Fruit fly (Drosophila melanogaster) whole organism, wandering third instar larva: ENCODE data around the gene CG2839.
A peak's percentile ranks its signal among the peaks of the same experiment; 100 is the strongest.

Source experiments
- Abd-B ChIP-seq: fragments of >200 bp; optimal IDR thresholded peaks from 2 replicates; lab custom pipeline; 2017; ENCODE audit warnings: missing biosample characterization, missing genetic modification characterization
- CG32264 ChIP-seq: fragments of 200-800 bp; sonication (Bioruptor generic); optimal IDR thresholded peaks from 2 replicates; lab custom pipeline; 2016; ENCODE audit warnings: missing biosample characterization, missing genetic modification characterization
- CG9705 ChIP-seq: fragments of 200-800 bp; sonication (Bioruptor generic); optimal IDR thresholded peaks from 2 replicates; lab custom pipeline; 2018; ENCODE audit warnings: missing biosample characterization, mild to moderate bottlenecking, missing genetic modification characterization
- CrebA ChIP-seq: fragments of 200-800 bp; sonication (Bioruptor generic); optimal IDR thresholded peaks from 2 replicates; lab custom pipeline; 2016; ENCODE audit warnings: missing biosample characterization, mild to moderate bottlenecking, missing genetic modification characterization, borderline replicate concordance
- Dfd ChIP-seq: fragments of >200 bp; optimal IDR thresholded peaks from 2 replicates; lab custom pipeline; 2017; ENCODE audit warnings: missing biosample characterization, missing genetic modification characterization
- Dif ChIP-seq: fragments of 200-275, 200-300 bp; sonication (Bioruptor generic); optimal IDR thresholded peaks from 2 replicates; lab custom pipeline; 2018; ENCODE audit warnings: missing biosample characterization, missing genetic modification characterization; ENCODE audit not compliant: partially characterized antibody
- GATAd ChIP-seq: sonication (Bioruptor generic); optimal IDR thresholded peaks from 2 replicates; lab custom pipeline; 2016; ENCODE audit warnings: missing biosample characterization, missing genetic modification characterization
- HLH106 ChIP-seq: fragments of 200-800 bp; optimal IDR thresholded peaks from 3 replicates; lab custom pipeline; 2019; ENCODE audit warnings: missing biosample characterization, mild to moderate bottlenecking, missing genetic modification characterization, moderate library complexity
- Hr78 ChIP-seq: fragments of >200 bp; optimal IDR thresholded peaks from 2 replicates; lab custom pipeline; 2017; ENCODE audit warnings: missing biosample characterization, missing genetic modification characterization
- Hr83 ChIP-seq: fragments of 200-300 bp; sonication (Bioruptor generic); optimal IDR thresholded peaks from 2 replicates; lab custom pipeline; 2016; ENCODE audit warnings: missing biosample characterization, mild to moderate bottlenecking, missing genetic modification characterization, moderate library complexity; ENCODE audit not compliant: poor library complexity, severe bottlenecking
- Jra ChIP-seq: sonication (Bioruptor generic); optimal IDR thresholded peaks from 2 replicates; lab custom pipeline; 2016; ENCODE audit warnings: missing biosample characterization, missing genetic modification characterization
- Mio ChIP-seq: sonication (Bioruptor generic); optimal IDR thresholded peaks from 2 replicates; lab custom pipeline; 2016; ENCODE audit warnings: missing biosample characterization, missing genetic modification characterization
- Myc ChIP-seq: fragments of >200 bp; optimal IDR thresholded peaks from 2 replicates; lab custom pipeline; 2017
- N ChIP-seq: fragments of >200 bp; optimal IDR thresholded peaks from 2 replicates; lab custom pipeline; 2018; ENCODE audit warnings: missing biosample characterization, missing external identifiers, missing genetic modification characterization
- OdsH ChIP-seq: fragments of 200-800 bp; sonication (Bioruptor generic); optimal IDR thresholded peaks from 2 replicates; lab custom pipeline; 2016; ENCODE audit warnings: missing biosample characterization, mild to moderate bottlenecking, missing genetic modification characterization
- Vsx2 ChIP-seq: fragments of 200-300, 225-300 bp; sonication (Bioruptor generic); optimal IDR thresholded peaks from 2 replicates; lab custom pipeline; 2018; ENCODE audit warnings: missing biosample characterization, missing genetic modification characterization; ENCODE audit not compliant: partially characterized antibody
- br ChIP-seq: fragments of 200-800 bp; sonication (Bioruptor generic); optimal IDR thresholded peaks from 2 replicates; lab custom pipeline; 2016; ENCODE audit warnings: missing biosample characterization, missing genetic modification characterization
- brk ChIP-seq: fragments of 200-800 bp; sonication (Bioruptor generic); optimal IDR thresholded peaks from 2 replicates; lab custom pipeline; 2016; ENCODE audit warnings: missing biosample characterization, mild to moderate bottlenecking, missing genetic modification characterization
- dmrt93B ChIP-seq: fragments of 200-800 bp; sonication (Bioruptor generic); optimal IDR thresholded peaks from 2 replicates; lab custom pipeline; 2018; ENCODE audit warnings: missing biosample characterization, mild to moderate bottlenecking, missing genetic modification characterization
- dsf ChIP-seq: sonication (Bioruptor generic); optimal IDR thresholded peaks from 2 replicates; lab custom pipeline; 2016; ENCODE audit warnings: missing biosample characterization, missing genetic modification characterization, borderline replicate concordance
- ey ChIP-seq: fragments of 200-800 bp; sonication (Bioruptor generic); optimal IDR thresholded peaks from 2 replicates; lab custom pipeline; 2016; ENCODE audit warnings: missing biosample characterization, missing genetic modification characterization
- foxo ChIP-seq, 2 experiments: fragments of 200-800 bp; sonication (Bioruptor generic); optimal IDR thresholded peaks; 2 replicates in 1 of 2; 3 replicates in 1 of 2; lab custom pipeline; 2016 to 2017; ENCODE audit warnings: missing biosample characterization in 2 of 2, missing genetic modification characterization in 2 of 2
- jim ChIP-seq: fragments of 175-275, 200-325 bp; sonication (Bioruptor generic); optimal IDR thresholded peaks from 2 replicates; lab custom pipeline; 2016; ENCODE audit warnings: missing biosample characterization, mild to moderate bottlenecking, missing genetic modification characterization
- pan ChIP-seq: fragments of >200 bp; optimal IDR thresholded peaks from 2 replicates; lab custom pipeline; 2017
- psq ChIP-seq: fragments of 200-800 bp; sonication (Bioruptor generic); optimal IDR thresholded peaks from 3 replicates; lab custom pipeline; 2017; ENCODE audit warnings: missing biosample characterization, mild to moderate bottlenecking, missing genetic modification characterization, moderate library complexity
- rgr ChIP-seq: fragments of 200-800 bp; sonication (Bioruptor generic); optimal IDR thresholded peaks from 3 replicates; lab custom pipeline; 2016; ENCODE audit warnings: missing biosample characterization, mild to moderate bottlenecking, missing genetic modification characterization
- sage ChIP-seq: fragments of 200-800 bp; sonication (Bioruptor generic); optimal IDR thresholded peaks from 2 replicates; lab custom pipeline; 2016; ENCODE audit warnings: missing biosample characterization, mild to moderate bottlenecking, missing genetic modification characterization
- sv ChIP-seq: fragments of 200-800 bp; sonication (Bioruptor generic); optimal IDR thresholded peaks from 3 replicates; lab custom pipeline; 2016; ENCODE audit warnings: missing biosample characterization, missing genetic modification characterization
- tai ChIP-seq: sonication (Bioruptor generic); optimal IDR thresholded peaks from 2 replicates; lab custom pipeline; 2016; ENCODE audit warnings: missing biosample characterization, missing genetic modification characterization
- usp ChIP-seq: fragments of >200 bp; optimal IDR thresholded peaks from 2 replicates; lab custom pipeline; 2017; ENCODE audit warnings: missing biosample characterization, missing genetic modification characterization
- woc ChIP-seq: sonication (Bioruptor generic); optimal IDR thresholded peaks from 2 replicates; lab custom pipeline; 2016; ENCODE audit warnings: missing biosample characterization, mild to moderate bottlenecking, missing genetic modification characterization

Gene CG2839

dm6 chr2L:625352-625751, at the start of gene CG2839:
Gene CG2839, plus strand, starts transcription at chr2L:625652.
- no peak for TF ChIP-seq Hr83 (GFP tag; lab: Kevin White, UChicago)
- no peak for TF ChIP-seq Dif (GFP tag; lab: Kevin White, UChicago)
- no peak for TF ChIP-seq CG9705 (GFP tag; lab: Kevin White, UChicago)
- no peak for TF ChIP-seq woc (GFP tag; lab: Kevin White, UChicago)
- no peak for TF ChIP-seq sv (GFP tag; lab: Kevin White, UChicago)
- no peak for TF ChIP-seq psq (GFP tag; lab: Kevin White, UChicago)
- TF ChIP-seq tai (GFP tag; lab: Kevin White, UChicago): no peak
- no peak for TF ChIP-seq dsf (GFP tag; lab: Kevin White, UChicago)
- no peak for TF ChIP-seq ey (GFP tag; lab: Kevin White, UChicago)
- TF ChIP-seq dmrt93B (GFP tag; lab: Kevin White, UChicago): no peak
- TF ChIP-seq, all 38 proteins: peak for 0

dm6 chr2L:576559-577184, 48.8 kb upstream of the CG2839 start, which contains the start of gene Ptth:
Gene Ptth, minus strand, starts transcription at chr2L:576896.
- TF ChIP-seq Mio (GFP tag; lab: Kevin White, UChicago) (no peak), foxo (GFP tag; optimal IDR thresholded peaks at IDR 0.05; lab: Kevin White, UChicago) (no peak), Myc (peak; percentile 73), OdsH (GFP tag; lab: Kevin White, UChicago) (no peak), sv (GFP tag; lab: Kevin White, UChicago) (no peak), br (GFP tag; lab: Kevin White, UChicago) (no peak), jim (no peak), Hr78 (GFP tag; lab: Kevin White, UChicago) (no peak), Hr83 (GFP tag; lab: Kevin White, UChicago) (no peak)

DNA sequence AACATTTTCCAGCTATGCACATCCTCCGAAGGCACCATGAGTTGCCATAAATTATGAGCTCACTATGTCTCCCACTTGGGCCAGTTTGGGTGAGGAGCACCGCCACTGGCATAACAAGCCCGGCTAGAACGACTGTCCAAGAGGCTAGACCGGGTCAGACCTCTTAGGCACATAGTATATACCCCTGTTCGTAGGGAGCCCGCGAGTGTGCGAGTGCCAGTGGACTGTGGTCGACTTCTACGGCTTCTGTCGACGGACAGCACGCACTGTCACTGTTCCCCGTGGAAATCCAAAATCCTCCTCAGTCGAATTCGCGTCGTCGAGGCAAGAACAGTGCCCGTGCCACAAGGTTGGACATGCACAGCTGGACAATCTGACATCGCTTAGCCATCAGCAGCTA, 48.3 kb upstream of the CG2839 start, which contains the start of gene Pph13:
Pph13 (plus strand) TSS at position 301 of the 400 bp plus-strand sequence.
- TF ChIP-seq usp (GFP tag; lab: Kevin White, UChicago) (no peak), brk (GFP tag; lab: Kevin White, UChicago) (no peak), rgr (GFP tag; lab: Kevin White, UChicago) (no peak), jim (no peak), ey (GFP tag; lab: Kevin White, UChicago) (no peak), CG32264 (GFP tag; lab: Kevin White, UChicago) (no peak)
- TF ChIP-seq, all 38 proteins: peak for 0

DNA sequence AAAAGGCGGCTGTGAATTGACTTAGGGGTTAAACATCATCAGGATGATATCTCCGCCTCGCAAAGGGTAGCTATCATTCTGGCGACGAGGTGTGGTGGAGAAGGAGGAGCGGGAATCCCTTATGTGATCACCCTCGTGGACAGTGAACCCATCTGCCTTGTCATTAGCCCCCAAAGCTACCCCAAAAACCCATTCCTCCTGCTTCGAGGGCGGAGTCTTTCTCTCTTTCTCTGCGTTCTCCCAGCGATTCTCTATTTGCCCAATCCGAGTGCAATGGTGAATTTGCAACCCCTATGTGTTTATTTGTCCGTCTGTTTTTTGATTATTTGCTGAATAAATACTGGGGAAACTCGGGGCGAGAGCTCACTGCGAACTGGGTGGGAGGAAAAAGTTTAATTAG, 40.2 kb upstream of the CG2839 start:
- no peak for TF ChIP-seq Hr78 (GFP tag; lab: Kevin White, UChicago)
- no peak for TF ChIP-seq CrebA (GFP tag; lab: Kevin White, UChicago)
- peak; percentile 41 for TF ChIP-seq Vsx2 (GFP tag; lab: Kevin White, UChicago)
- TF ChIP-seq N (GFP tag; lab: Kevin White, UChicago): no peak
- TF ChIP-seq sage (GFP tag; lab: Kevin White, UChicago): no peak

dm6 chr2L:591511-591910, 33.9 kb upstream of the CG2839 start:
- TF ChIP-seq foxo (GFP tag; optimal IDR thresholded peaks at IDR 0.05; lab: Kevin White, UChicago) (no peak), HLH106 (no peak), Abd-B (GFP tag; lab: Kevin White, UChicago) (no peak), br (GFP tag; lab: Kevin White, UChicago) (no peak), OdsH (GFP tag; lab: Kevin White, UChicago) (no peak), Hr83 (GFP tag; lab: Kevin White, UChicago) (no peak), Dif (GFP tag; lab: Kevin White, UChicago) (no peak), rgr (GFP tag; lab: Kevin White, UChicago) (no peak), CG32264 (GFP tag; lab: Kevin White, UChicago) (no peak), Hr78 (GFP tag; lab: Kevin White, UChicago) (no peak), GATAd (GFP tag; lab: Kevin White, UChicago) (no peak), brk (GFP tag; lab: Kevin White, UChicago) (no peak), sage (GFP tag; lab: Kevin White, UChicago) (no peak), pan (lab: Kevin White, UChicago) (no peak), dmrt93B (GFP tag; lab: Kevin White, UChicago) (no peak), Jra (GFP tag; lab: Kevin White, UChicago) (no peak), CrebA (GFP tag; lab: Kevin White, UChicago) (no peak), sv (GFP tag; lab: Kevin White, UChicago) (no peak), Dfd (no peak)
